Fruit fly (Drosophila melanogaster) whole organism, embryonic: ENCODE results near the gene mTerf3.
A peak's percentile ranks its signal among the peaks of the same experiment; 100 is the strongest.

Experiments used
- ATbp ChIP-seq: fragments of 200-800 bp; sonication (Bioruptor generic); optimal IDR thresholded peaks from 2 replicates; lab custom pipeline; 2017; ENCODE audit warnings: missing biosample characterization, mild to moderate bottlenecking, missing genetic modification characterization, missing genetic modification reagents
- CG10267 ChIP-seq: fragments of 200-800 bp; sonication (Bioruptor generic); optimal IDR thresholded peaks from 2 replicates; lab custom pipeline; 2018; ENCODE audit warnings: missing biosample characterization, mild to moderate bottlenecking, missing genetic modification characterization, moderate library complexity
- CG10959 ChIP-seq: fragments of 200-800 bp; sonication (Bioruptor generic); IDR thresholded peaks from 2 replicates; pipeline ENCODE4 v1.3.6; 2022; ENCODE audit warnings: missing biosample characterization, missing genetic modification characterization
- CG12104 ChIP-seq: fragments of 200-800 bp; sonication (Bioruptor generic); optimal IDR thresholded peaks from 3 replicates; lab custom pipeline; 2016; ENCODE audit warnings: missing biosample characterization, missing genetic modification characterization
- CG14050 ChIP-seq: fragments of 200-800 bp; sonication (Bioruptor generic); IDR thresholded peaks from 3 replicates; pipeline ENCODE4 v1.3.6; 2022; ENCODE audit warnings: missing biosample characterization, missing genetic modification characterization
- CG18262 ChIP-seq: fragments of 200-800 bp; optimal IDR thresholded peaks from 3 replicates; lab custom pipeline; 2019; ENCODE audit warnings: missing biosample characterization, mild to moderate bottlenecking, missing genetic modification characterization, moderate library complexity
- CG18476 ChIP-seq: fragments of 200-800 bp; sonication (Bioruptor generic); optimal IDR thresholded peaks from 2 replicates; lab custom pipeline; 2016; ENCODE audit warnings: missing biosample characterization, mild to moderate bottlenecking, missing genetic modification characterization
- CG18619 ChIP-seq: fragments of 200-800 bp; sonication (Bioruptor generic); optimal IDR thresholded peaks from 3 replicates; lab custom pipeline; 2017; ENCODE audit warnings: missing biosample characterization, mild to moderate bottlenecking, missing genetic modification characterization
- CG2116 ChIP-seq: fragments of 200-800 bp; sonication (Bioruptor generic); optimal IDR thresholded peaks from 3 replicates; lab custom pipeline; 2018; ENCODE audit warnings: missing biosample characterization, mild to moderate bottlenecking, missing genetic modification characterization
- CG2712 ChIP-seq: fragments of 200-800 bp; optimal IDR thresholded peaks from 3 replicates; lab custom pipeline; 2019; ENCODE audit warnings: missing biosample characterization, mild to moderate bottlenecking, missing genetic modification characterization, moderate library complexity
- CG33557 ChIP-seq: fragments of 200-800 bp; sonication (Bioruptor generic); optimal IDR thresholded peaks from 2 replicates; lab custom pipeline; 2019; ENCODE audit warnings: missing biosample characterization, mild to moderate bottlenecking, missing genetic modification characterization, moderate library complexity
- CG4854 ChIP-seq: fragments of 200-800 bp; sonication (Bioruptor generic); optimal IDR thresholded peaks from 2 replicates; lab custom pipeline; 2016; ENCODE audit warnings: missing biosample characterization, missing genetic modification characterization, inconsistent platforms
- CG6689 ChIP-seq: fragments of 200-800 bp; sonication (Bioruptor generic); IDR thresholded peaks from 2 replicates; pipeline ENCODE4 v1.3.6; 2022; ENCODE audit warnings: missing biosample characterization, missing genetic modification characterization
- D19B ChIP-seq: fragments of 200-800 bp; sonication (Bioruptor generic); optimal IDR thresholded peaks from 2 replicates; lab custom pipeline; 2017; ENCODE audit warnings: missing biosample characterization, mild to moderate bottlenecking, missing genetic modification characterization
- Drgx ChIP-seq: fragments of 200-800 bp; sonication (Bioruptor generic); IDR thresholded peaks from 2 replicates; pipeline ENCODE4 v1.3.6; 2022; ENCODE audit warnings: missing biosample characterization, missing genetic modification characterization
- Gug ChIP-seq: fragments of 200-800 bp; sonication (Bioruptor generic); IDR thresholded peaks from 4 replicates; pipeline ENCODE4 v1.3.6; 2022; ENCODE audit warnings: missing biosample characterization, missing genetic modification characterization
- HLHmδ ChIP-seq: fragments of 200-800 bp; sonication (Bioruptor generic); optimal IDR thresholded peaks from 2 replicates; lab custom pipeline; 2018; ENCODE audit warnings: missing biosample characterization, mild to moderate bottlenecking, missing genetic modification characterization, moderate library complexity
- Med ChIP-seq: fragments of 200-800 bp; sonication (Bioruptor generic); peaks from one replicate; lab custom pipeline; 2016; ENCODE audit warnings: missing biosample characterization, missing genetic modification characterization, mild to moderate bottlenecking, inconsistent platforms, moderate library complexity
- NC2α ChIP-seq: fragments of 200-800 bp; sonication (Bioruptor generic); optimal IDR thresholded peaks from 2 replicates; lab custom pipeline; 2016; ENCODE audit warnings: missing biosample characterization, missing genetic modification characterization
- NK7.1 ChIP-seq: fragments of 200-800 bp; sonication (Bioruptor generic); optimal IDR thresholded peaks from 3 replicates; lab custom pipeline; 2016; ENCODE audit warnings: missing biosample characterization, missing genetic modification characterization
- Rx ChIP-seq: fragments of 200-800 bp; sonication (Bioruptor generic); IDR thresholded peaks from 2 replicates; pipeline ENCODE4 v1.3.6; 2022; ENCODE audit warnings: missing biosample characterization, missing genetic modification characterization
- Sin3A ChIP-seq: fragments of >200 bp; optimal IDR thresholded peaks from 2 replicates; lab custom pipeline; 2018
- ara ChIP-seq: fragments of 200-800 bp; sonication (Bioruptor generic); IDR thresholded peaks from 2 replicates; pipeline ENCODE4 v1.3.6; 2022; ENCODE audit warnings: missing biosample characterization, missing genetic modification characterization
- bsh ChIP-seq, 2 experiments: fragments of 200-800 bp; sonication (Bioruptor generic); optimal IDR thresholded peaks; 2 replicates each; lab custom pipeline; 2017 to 2018; ENCODE audit warnings: mild to moderate bottlenecking in 2 of 2, missing biosample characterization in 2 of 2, missing genetic modification characterization in 2 of 2, moderate library complexity in 1 of 2
- cad ChIP-seq: fragments of >200 bp; optimal IDR thresholded peaks from 2 replicates; lab custom pipeline; 2017; ENCODE audit warnings: missing biosample characterization, missing genetic modification characterization
- corto ChIP-seq: fragments of 200-800 bp; sonication (Bioruptor generic); optimal IDR thresholded peaks from 2 replicates; lab custom pipeline; 2016; ENCODE audit warnings: missing biosample characterization, mild to moderate bottlenecking, missing genetic modification characterization, moderate library complexity
- ewg ChIP-seq: fragments of 200-800 bp; sonication (Bioruptor generic); optimal IDR thresholded peaks from 3 replicates; lab custom pipeline; 2017; ENCODE audit warnings: mild to moderate bottlenecking, missing biosample characterization, missing genetic modification reagents, missing genetic modification characterization
- fd96Cb ChIP-seq: fragments of 200-800 bp; sonication (Bioruptor generic); optimal IDR thresholded peaks from 2 replicates; lab custom pipeline; 2018; ENCODE audit warnings: missing biosample characterization, mild to moderate bottlenecking, missing genetic modification characterization, moderate library complexity
- grn ChIP-seq: fragments of 200-800 bp; sonication (Bioruptor generic); optimal IDR thresholded peaks from 3 replicates; lab custom pipeline; 2017; ENCODE audit warnings: missing biosample characterization, missing genetic modification characterization
- gt ChIP-seq: fragments of 200-800 bp; sonication (Bioruptor generic); IDR thresholded peaks from 2 replicates; pipeline ENCODE4 v1.3.6; 2022; ENCODE audit warnings: missing biosample characterization, missing genetic modification characterization
- hkb ChIP-seq, 2 experiments: fragments of 200-800 bp in 1 of 2; fragments of >200 bp in 1 of 2; sonication (Bioruptor generic) in 1 of 2; IDR thresholded peaks in 1 of 2; optimal IDR thresholded peaks in 1 of 2; 2 replicates each; pipeline versions ENCODE4 v1.3.6 to Lab custom; 2017 to 2022; ENCODE audit warnings: missing biosample characterization in 1 of 2, missing genetic modification characterization in 1 of 2
- ken ChIP-seq: fragments of 200-800 bp; sonication (Bioruptor generic); IDR thresholded peaks from 3 replicates; pipeline ENCODE4 v1.3.6; 2022; ENCODE audit warnings: missing biosample characterization, missing genetic modification characterization
- lbe ChIP-seq: fragments of 200-800 bp; sonication (Bioruptor generic); optimal IDR thresholded peaks from 2 replicates; lab custom pipeline; 2016; ENCODE audit warnings: missing biosample characterization, mild to moderate bottlenecking, missing genetic modification characterization
- lilli ChIP-seq: fragments of 200-800 bp; sonication (Bioruptor generic); optimal IDR thresholded peaks from 3 replicates; lab custom pipeline; 2016; ENCODE audit warnings: missing biosample characterization, missing genetic modification characterization
- nom ChIP-seq: fragments of 200-800 bp; sonication (Bioruptor generic); optimal IDR thresholded peaks from 2 replicates; lab custom pipeline; 2017; ENCODE audit warnings: missing biosample characterization, missing genetic modification characterization, mild to moderate bottlenecking, moderate library complexity, missing genetic modification reagents
- oc ChIP-seq: fragments of 200-800 bp; sonication (Bioruptor generic); optimal IDR thresholded peaks from 2 replicates; lab custom pipeline; 2018; ENCODE audit warnings: missing biosample characterization, mild to moderate bottlenecking, missing genetic modification characterization, moderate library complexity
- otp ChIP-seq: fragments of 200-800 bp; sonication (Bioruptor generic); IDR thresholded peaks from 3 replicates; pipeline ENCODE4, ENCODE4 v1.3.6; 2022; ENCODE audit warnings: missing biosample characterization, missing genetic modification characterization
- sd ChIP-seq: fragments of 200-800 bp; sonication (Bioruptor generic); optimal IDR thresholded peaks from 3 replicates; lab custom pipeline; 2018; ENCODE audit warnings: missing biosample characterization, mild to moderate bottlenecking, missing genetic modification characterization, moderate library complexity
- sima ChIP-seq: fragments of 200-800 bp; sonication (Bioruptor generic); optimal IDR thresholded peaks from 2 replicates; lab custom pipeline; 2016; ENCODE audit warnings: missing biosample characterization, missing genetic modification characterization
- sisA ChIP-seq: fragments of 200-800 bp; sonication (Bioruptor generic); IDR thresholded peaks from 2 replicates; pipeline ENCODE4 v1.3.6; 2022; ENCODE audit warnings: missing biosample characterization, missing genetic modification characterization
- toy ChIP-seq: fragments of 200-800 bp; sonication (Bioruptor generic); IDR thresholded peaks from 2 replicates; pipeline ENCODE4 v1.3.6; 2022; ENCODE audit warnings: missing biosample characterization, missing genetic modification characterization
- trem ChIP-seq: fragments of 200-800 bp; optimal IDR thresholded peaks from 3 replicates; lab custom pipeline; 2019; ENCODE audit warnings: missing biosample characterization, mild to moderate bottlenecking, missing genetic modification characterization, moderate library complexity
- tup ChIP-seq: fragments of 200-800 bp; sonication (Bioruptor generic); optimal IDR thresholded peaks from 2 replicates; lab custom pipeline; 2016; ENCODE audit warnings: missing biosample characterization, mild to moderate bottlenecking, missing genetic modification characterization, moderate library complexity
- vvl ChIP-seq: fragments of 200-800 bp; sonication (Bioruptor generic); IDR thresholded peaks from 2 replicates; pipeline ENCODE4 v1.3.6; 2022; ENCODE audit warnings: missing biosample characterization, missing genetic modification characterization
- zf30C ChIP-seq: fragments of 200-800 bp; sonication (Bioruptor generic); optimal IDR thresholded peaks from 3 replicates; lab custom pipeline; 2018; ENCODE audit warnings: missing biosample characterization, mild to moderate bottlenecking, missing genetic modification characterization
- zfh1 ChIP-seq: fragments of 200-800 bp; sonication (Bioruptor generic); IDR thresholded peaks from 3 replicates; pipeline ENCODE4 v1.3.6; 2022; ENCODE audit warnings: missing biosample characterization, missing genetic modification characterization

mTerf3 gene

DNA sequence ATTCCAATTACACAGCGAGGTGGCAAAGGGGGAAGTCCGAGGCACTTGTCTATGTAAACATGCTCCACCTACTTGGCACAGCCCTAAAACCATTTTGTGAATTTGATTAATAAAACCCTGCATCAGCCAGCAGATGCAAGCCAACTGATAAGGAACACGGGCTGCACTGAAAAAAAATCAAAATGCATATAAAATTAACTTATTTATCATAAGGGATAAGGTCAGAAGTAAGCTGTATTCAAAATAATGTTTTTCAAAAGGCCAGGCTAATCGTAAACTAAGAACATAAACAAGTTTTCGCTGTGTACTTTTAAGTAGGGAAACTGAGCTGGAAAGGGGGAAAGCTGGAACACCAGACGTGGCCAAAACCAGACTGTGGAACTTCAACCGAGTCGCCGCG, 31.3 kb upstream of the mTerf3 start (continued):
- TF ChIP-seq ken (GFP tag; lab: Robert Waterston, UW): no peak
- TF ChIP-seq Sin3A (lab: Kevin White, UChicago): no peak
- no peak for TF ChIP-seq cad (GFP tag; lab: Kevin White, UChicago)
- TF ChIP-seq zfh1 (GFP tag; lab: Robert Waterston, UW): peak; percentile 9; the same call in 1 of the 3 replicates
- TF ChIP-seq Med: peak; percentile 74
- no peak for TF ChIP-seq sima (GFP tag; lab: Kevin White, UChicago)
- TF ChIP-seq CG18619 (GFP tag; lab: Kevin White, UChicago): no peak
- no peak for TF ChIP-seq CG33557 (GFP tag; lab: Kevin White, UChicago)
- TF ChIP-seq trem (tag; lab: Kevin White, UChicago): no peak
- TF ChIP-seq CG2116 (GFP tag; lab: Kevin White, UChicago): no peak
- TF ChIP-seq NK7.1: no peak
- peak; percentile 48 for TF ChIP-seq CG2712
- TF ChIP-seq vvl: peak; percentile 46; the same call in 1 of the 2 replicates
- no peak for TF ChIP-seq CG4854 (GFP tag; lab: Kevin White, UChicago)
- no peak for TF ChIP-seq CG18476
- no peak for TF ChIP-seq ewg (GFP tag; lab: Kevin White, UChicago)
- peak; percentile 42 for TF ChIP-seq ATbp (GFP tag; lab: Kevin White, UChicago)
- peak; percentile 25 for TF ChIP-seq CG18262
- TF ChIP-seq ara: peak; percentile 38; the same call in 1 of the 2 replicates
- peak; percentile 3 for TF ChIP-seq CG10267
- TF ChIP-seq sisA (GFP tag; lab: Robert Waterston, UW): peak; percentile 7; the same call in 1 of the 2 replicates
- no peak for TF ChIP-seq HLHmδ
- TF ChIP-seq CG14050 (GFP tag; lab: Robert Waterston, UW): no peak
- TF ChIP-seq Gug: no peak
- TF ChIP-seq D19B (GFP tag; lab: Kevin White, UChicago): no peak
- no peak for TF ChIP-seq otp (GFP tag; lab: Robert Waterston, UW)
- TF ChIP-seq sd (tag; lab: Kevin White, UChicago): no peak
- no peak for TF ChIP-seq CG10959
- peak; percentile 13 for TF ChIP-seq oc (tag; lab: Kevin White, UChicago)
- no peak for TF ChIP-seq hkb (optimal IDR thresholded peaks at IDR 0.05; lab: Kevin White, UChicago)
- no peak for TF ChIP-seq hkb (GFP tag; IDR thresholded peaks at IDR 0.05; lab: Robert Waterston, UW)
- no peak for TF ChIP-seq CG6689 (GFP tag; lab: Robert Waterston, UW)
- TF ChIP-seq zf30C (GFP tag; lab: Kevin White, UChicago): no peak
- TF ChIP-seq tup (GFP tag; lab: Kevin White, UChicago): no peak

- TF ChIP-seq NC2α (GFP tag; lab: Kevin White, UChicago) (no peak), toy (GFP tag; lab: Robert Waterston, UW) (no peak), lbe (peak; percentile 37), corto (GFP tag; lab: Kevin White, UChicago) (peak; percentile 45), Drgx (GFP tag; lab: Robert Waterston, UW) (no peak), lilli (no peak), nom (peak; percentile 17), gt (GFP tag; lab: Robert Waterston, UW) (no peak), fd96Cb (no peak), bsh (GFP tag; optimal IDR thresholded peaks at IDR 0.05; lab: Kevin White, UChicago) (peak in 1 of 2 experiments; percentile 24), Rx (GFP tag; lab: Robert Waterston, UW) (no peak), CG12104 (GFP tag; lab: Kevin White, UChicago) (no peak), grn (GFP tag; lab: Kevin White, UChicago) (peak; percentile 24)
- TF ChIP-seq, all 482 proteins: peak for 5
Measured at dm6 chr3L:20549358-20549757, 28.8 kb upstream of the mTerf3 start.
